Worm (Caenorhabditis elegans) whole organism, L1 larva: Measurements from ENCODE around the gene fbxa-218.

ENCODE experiments used
- C04F5.9 ChIP-seq: sonication (generic microtip); optimal IDR thresholded peaks from 2 replicates; lab custom pipeline; 2016; ENCODE audit warnings: missing genetic modification characterization, missing compliant biosample characterization
- C34B4.2 ChIP-seq: sonication (generic microtip); optimal IDR thresholded peaks from 2 replicates; lab custom pipeline; 2017; ENCODE audit warnings: mild to moderate bottlenecking, missing genetic modification characterization, missing compliant biosample characterization
- Y116A8C.19 ChIP-seq: sonication (generic microtip); optimal IDR thresholded peaks from 2 replicates; lab custom pipeline; 2016; ENCODE audit warnings: missing compliant biosample characterization, missing genetic modification characterization, borderline replicate concordance
- aha-1 ChIP-seq: fragments of 150-350 bp; optimal IDR thresholded peaks from 2 replicates; lab custom pipeline; 2014; ENCODE audit warnings: missing biosample characterization, missing genetic modification characterization
- alr-1 ChIP-seq: fragments of 200-800 bp; sonication (Bioruptor generic); optimal IDR thresholded peaks from 2 replicates; lab custom pipeline; 2018; ENCODE audit warnings: borderline replicate concordance, mild to moderate bottlenecking, missing genetic modification characterization, missing compliant biosample characterization
- ama-1 ChIP-seq: fragments of 150-350 bp; optimal IDR thresholded peaks from 2 replicates; lab custom pipeline; 2014
- ceh-8 ChIP-seq: fragments of 200-800 bp; sonication (Bioruptor generic); optimal IDR thresholded peaks from 2 replicates; lab custom pipeline; 2018; ENCODE audit warnings: mild to moderate bottlenecking, missing genetic modification characterization, moderate library complexity, missing compliant biosample characterization
- ceh-88 ChIP-seq: fragments of 200-800 bp; sonication (Bioruptor generic); IDR thresholded peaks from 2 replicates; pipeline ENCODE4 v1.3.6; 2022; ENCODE audit warnings: missing genetic modification characterization, missing compliant biosample characterization
- ceh-90 ChIP-seq: sonication (generic microtip); optimal IDR thresholded peaks from 2 replicates; lab custom pipeline; 2016; ENCODE audit warnings: missing genetic modification characterization, missing compliant biosample characterization
- ces-1 ChIP-seq: fragments of 150-350 bp; optimal IDR thresholded peaks from 2 replicates; lab custom pipeline; 2014; ENCODE audit warnings: missing biosample characterization, missing genetic modification reagents, missing genetic modification characterization
- dsc-1 ChIP-seq: sonication (generic microtip); optimal IDR thresholded peaks from 2 replicates; lab custom pipeline; 2016; ENCODE audit warnings: mild to moderate bottlenecking, missing genetic modification characterization, missing compliant biosample characterization
- efl-3 ChIP-seq: fragments of 200-800 bp; sonication (Bioruptor generic); optimal IDR thresholded peaks from 2 replicates; lab custom pipeline; 2018; ENCODE audit warnings: mild to moderate bottlenecking, missing genetic modification characterization, missing compliant biosample characterization
- egl-13 ChIP-seq: sonication (generic microtip); optimal IDR thresholded peaks from 2 replicates; lab custom pipeline; 2016; ENCODE audit warnings: missing genotype, missing genetic modification reagents, missing genetic modification characterization, missing compliant biosample characterization
- egl-27 ChIP-seq, 2 experiments: fragments of 150-350 bp in 1 of 2; sonication (generic microtip); optimal IDR thresholded peaks; 3 replicates each; lab custom pipeline; 2017 to 2018; ENCODE audit warnings: missing biosample characterization in 2 of 2, missing genetic modification characterization in 2 of 2, missing genetic modification reagents in 2 of 2
- elt-3 ChIP-seq, 6 experiments: fragments of 150-350 bp in 1 of 6; sonication (generic microtip); optimal IDR thresholded peaks; 2 replicates each; lab custom pipeline; 2017 to 2018; ENCODE audit warnings: missing biosample characterization in 6 of 6, missing genetic modification characterization in 6 of 6, inconsistent platforms in 1 of 6
- fkh-10 ChIP-seq: sonication (generic microtip); optimal IDR thresholded peaks from 2 replicates; lab custom pipeline; 2017; ENCODE audit warnings: missing biosample characterization, missing genetic modification reagents, missing genetic modification characterization
- fkh-4 ChIP-seq: sonication (generic microtip); optimal IDR thresholded peaks from 2 replicates; lab custom pipeline; 2016; ENCODE audit warnings: missing compliant biosample characterization, missing genetic modification characterization, borderline replicate concordance
- fos-1 ChIP-seq: fragments of 150-350 bp; optimal IDR thresholded peaks from 2 replicates; lab custom pipeline; 2014; ENCODE audit warnings: missing biosample characterization, missing genetic modification characterization
- grh-1 ChIP-seq: fragments of 200-800 bp; sonication (Bioruptor generic); IDR thresholded peaks from 2 replicates; pipeline ENCODE4 v1.3.6; 2022; ENCODE audit warnings: missing genetic modification reagents, missing genetic modification characterization, missing compliant biosample characterization
- hlh-4 ChIP-seq: sonication (generic microtip); optimal IDR thresholded peaks from 2 replicates; lab custom pipeline; 2016; ENCODE audit warnings: mild to moderate bottlenecking, missing genetic modification characterization, missing compliant biosample characterization
- hpl-2 ChIP-seq: fragments of 150-350 bp; optimal IDR thresholded peaks from 2 replicates; lab custom pipeline; 2014; ENCODE audit warnings: missing biosample characterization, missing genetic modification reagents, missing genetic modification characterization
- irx-1 ChIP-seq: sonication (generic microtip); optimal IDR thresholded peaks from 2 replicates; lab custom pipeline; 2016; ENCODE audit warnings: missing genetic modification characterization, missing compliant biosample characterization
- jun-1 ChIP-seq: fragments of 150-350 bp; optimal IDR thresholded peaks from 2 replicates; lab custom pipeline; 2014; ENCODE audit warnings: missing biosample characterization, missing genetic modification reagents, missing genetic modification characterization
- lin-13 ChIP-seq: fragments of 150-350 bp; optimal IDR thresholded peaks from 2 replicates; lab custom pipeline; 2014; ENCODE audit warnings: missing biosample characterization, missing genetic modification reagents, missing genetic modification characterization
- lin-14 ChIP-seq: fragments of 200-800 bp; sonication (Bioruptor generic); optimal IDR thresholded peaks from 2 replicates; lab custom pipeline; 2018; ENCODE audit warnings: mild to moderate bottlenecking, missing genetic modification characterization, moderate library complexity, missing compliant biosample characterization
- lin-15B ChIP-seq: fragments of 150-350 bp; sonication (generic microtip); optimal IDR thresholded peaks from 3 replicates; lab custom pipeline; 2014; ENCODE audit warnings: missing biosample characterization, missing genetic modification characterization
- lin-35 ChIP-seq, 2 experiments: fragments of 150-350 bp; optimal IDR thresholded peaks; 2 replicates each; lab custom pipeline; 2014; ENCODE audit warnings: missing biosample characterization in 2 of 2, missing genetic modification characterization in 2 of 2, missing genetic modification reagents in 2 of 2
- lir-3 ChIP-seq: sonication (generic microtip); optimal IDR thresholded peaks from 2 replicates; lab custom pipeline; 2016; ENCODE audit warnings: mild to moderate bottlenecking, missing genetic modification characterization, moderate library complexity, missing compliant biosample characterization; ENCODE audit not compliant: poor library complexity
- mdl-1 ChIP-seq, 2 experiments: fragments of 150-350 bp; optimal IDR thresholded peaks; 2 replicates each; lab custom pipeline; 2014 to 2017; ENCODE audit warnings: missing biosample characterization in 2 of 2, missing genetic modification characterization in 2 of 2, inconsistent platforms in 1 of 2
- mef-2 ChIP-seq: fragments of 150-350 bp; optimal IDR thresholded peaks from 2 replicates; lab custom pipeline; 2014; ENCODE audit warnings: missing biosample characterization, missing genetic modification characterization
- mep-1 ChIP-seq: fragments of 150-350 bp; optimal IDR thresholded peaks from 2 replicates; lab custom pipeline; 2014; ENCODE audit warnings: missing biosample characterization, missing genetic modification characterization
- nhr-11 ChIP-seq: fragments of 150-350 bp; optimal IDR thresholded peaks from 2 replicates; lab custom pipeline; 2014; ENCODE audit warnings: missing biosample characterization, missing genetic modification characterization
- nhr-19 ChIP-seq: fragments of 200-800 bp; sonication (Bioruptor generic); conservative IDR thresholded peaks from 2 replicates; pipeline ENCODE4 v1.3.6; 2022; ENCODE audit warnings: missing genetic modification characterization, missing compliant biosample characterization
- nhr-47 ChIP-seq: sonication (generic microtip); optimal IDR thresholded peaks from 2 replicates; lab custom pipeline; 2016; ENCODE audit warnings: mild to moderate bottlenecking, missing genetic modification characterization, moderate library complexity, missing compliant biosample characterization
- nhr-85 ChIP-seq: sonication (generic microtip); peaks from one replicate; lab custom pipeline; 2016; ENCODE audit warnings: missing genetic modification characterization, inconsistent platforms, missing compliant biosample characterization
- nhr-90 ChIP-seq: sonication (generic microtip); optimal IDR thresholded peaks from 2 replicates; lab custom pipeline; 2016; ENCODE audit warnings: mild to moderate bottlenecking, missing genetic modification characterization, missing compliant biosample characterization; ENCODE audit not compliant: poor library complexity
- pax-3 ChIP-seq: fragments of 200-800 bp; sonication (Bioruptor generic); optimal IDR thresholded peaks from 2 replicates; lab custom pipeline; 2018; ENCODE audit warnings: mild to moderate bottlenecking, missing genetic modification characterization, moderate library complexity, missing compliant biosample characterization
- rnt-1 ChIP-seq: sonication (generic microtip); optimal IDR thresholded peaks from 2 replicates; lab custom pipeline; 2016; ENCODE audit warnings: mild to moderate bottlenecking, missing genetic modification characterization, moderate library complexity, missing compliant biosample characterization
- skn-1 ChIP-seq: fragments of 150-350 bp; optimal IDR thresholded peaks from 2 replicates; lab custom pipeline; 2014; ENCODE audit warnings: missing biosample characterization, missing genetic modification characterization
- snpc-4 ChIP-seq: fragments of 150-350 bp; optimal IDR thresholded peaks from 2 replicates; lab custom pipeline; 2014; ENCODE audit warnings: missing biosample characterization, missing genetic modification characterization
- snu-23 ChIP-seq: sonication (generic microtip); optimal IDR thresholded peaks from 2 replicates; lab custom pipeline; 2016; ENCODE audit warnings: missing genetic modification characterization, missing compliant biosample characterization
- sox-4 ChIP-seq: sonication (generic microtip); optimal IDR thresholded peaks from 2 replicates; lab custom pipeline; 2016; ENCODE audit warnings: missing genetic modification characterization, missing compliant biosample characterization
- sup-37 ChIP-seq: fragments of 200-800 bp; sonication (Bioruptor generic); optimal IDR thresholded peaks from 2 replicates; lab custom pipeline; 2018; ENCODE audit warnings: mild to moderate bottlenecking, missing genetic modification characterization, missing compliant biosample characterization
- tbx-2 ChIP-seq: sonication (generic microtip); optimal IDR thresholded peaks from 2 replicates; lab custom pipeline; 2016; ENCODE audit warnings: missing genetic modification characterization, missing compliant biosample characterization
- unc-130 ChIP-seq: fragments of 150-350 bp; optimal IDR thresholded peaks from 2 replicates; lab custom pipeline; 2017; ENCODE audit warnings: missing biosample characterization, missing genetic modification characterization, inconsistent platforms
- unc-30 ChIP-seq: sonication (generic microtip); optimal IDR thresholded peaks from 2 replicates; lab custom pipeline; 2017; ENCODE audit warnings: missing biosample characterization, missing genetic modification characterization
- unc-62 ChIP-seq: fragments of 150-350 bp; optimal IDR thresholded peaks from 2 replicates; lab custom pipeline; 2014; ENCODE audit warnings: missing biosample characterization, missing genetic modification reagents, missing genetic modification characterization
- unc-86 ChIP-seq: sonication (generic microtip); optimal IDR thresholded peaks from 2 replicates; lab custom pipeline; 2016; ENCODE audit warnings: missing genetic modification characterization, missing compliant biosample characterization
- vab-15 ChIP-seq: sonication (generic microtip); optimal IDR thresholded peaks from 2 replicates; lab custom pipeline; 2017; ENCODE audit warnings: missing genotype, mild to moderate bottlenecking, missing genetic modification characterization, missing compliant biosample characterization
- xbp-1 ChIP-seq: sonication (generic microtip); optimal IDR thresholded peaks from 2 replicates; lab custom pipeline; 2016; ENCODE audit warnings: missing genetic modification characterization, missing compliant biosample characterization
- zag-1 ChIP-seq: fragments of 150-350 bp; optimal IDR thresholded peaks from 2 replicates; lab custom pipeline; 2014; ENCODE audit warnings: missing biosample characterization, missing genetic modification characterization
- zip-4 ChIP-seq: fragments of 200-800 bp; sonication (Bioruptor generic); optimal IDR thresholded peaks from 2 replicates; lab custom pipeline; 2018; ENCODE audit warnings: mild to moderate bottlenecking, missing genetic modification characterization, moderate library complexity, missing compliant biosample characterization
- ztf-11 ChIP-seq, 2 experiments: sonication (generic microtip); optimal IDR thresholded peaks; 2 replicates each; lab custom pipeline; 2016 to 2017; ENCODE audit warnings: missing genetic modification characterization in 2 of 2, missing biosample characterization in 1 of 2, missing compliant biosample characterization in 1 of 2
- ztf-4 ChIP-seq: fragments of 150-350 bp; optimal IDR thresholded peaks from 2 replicates; lab custom pipeline; 2014; ENCODE audit warnings: missing biosample characterization, missing genetic modification characterization

Gene fbxa-218

DNA sequence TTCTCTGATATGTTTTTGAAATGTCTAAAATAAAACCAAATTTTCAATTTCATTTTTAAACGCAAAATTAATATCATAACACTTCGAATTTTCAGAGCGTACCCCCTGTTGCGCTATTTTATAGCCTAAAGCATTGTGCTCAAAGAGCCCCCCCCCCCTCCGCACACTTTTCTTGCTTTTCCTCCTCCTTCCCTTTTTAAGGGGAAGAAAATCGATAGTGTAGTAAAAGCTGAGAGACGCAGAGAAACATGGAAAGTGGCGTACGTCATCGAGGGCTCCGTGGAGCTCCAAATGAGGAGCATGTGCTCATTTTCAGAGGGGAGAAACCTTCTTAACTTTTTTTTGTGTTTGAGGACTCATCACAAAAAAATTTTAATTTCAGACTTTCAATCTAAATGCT, 36.2 kb downstream of the fbxa-218 start, which contains the start of gene cccp-1 (continued):
- peak; percentile 8 for TF ChIP-seq dsc-1 (tag; lab: Kevin White, UChicago)
- TF ChIP-seq nhr-11 (tag; lab: Kevin White, UChicago), result no peak
- TF ChIP-seq ceh-88 (GFP tag; lab: Robert Waterston, UW), result no peak
- no peak for TF ChIP-seq vab-15 (tag; lab: Kevin White, UChicago)
- no peak for TF ChIP-seq alr-1 (tag; lab: Kevin White, UChicago)
- TF ChIP-seq egl-13, result no peak
- no peak for TF ChIP-seq hpl-2 (GFP tag; lab: Kevin White, UChicago)
- no peak for TF ChIP-seq skn-1 (tag; lab: Kevin White, UChicago)
- no peak for TF ChIP-seq jun-1 (tag; lab: Kevin White, UChicago)
- peak; percentile 53 for TF ChIP-seq unc-86 (tag; lab: Kevin White, UChicago)
- peak; percentile 8 for TF ChIP-seq tbx-2 (tag; lab: Kevin White, UChicago)
- no peak for TF ChIP-seq zag-1 (tag; lab: Kevin White, UChicago)
- no peak for TF ChIP-seq ceh-8 (GFP tag; lab: Kevin White, UChicago)
- TF ChIP-seq snpc-4 (tag; lab: Kevin White, UChicago), result no peak
- no peak for TF ChIP-seq egl-27 (tag; optimal IDR thresholded peaks at IDR 0.05; lab: Kevin White, UChicago)
- TF ChIP-seq fkh-10 (GFP tag; lab: Kevin White, UChicago), result peak; percentile 30
- peak; percentile 15 for TF ChIP-seq snu-23 (GFP tag; lab: Kevin White, UChicago)
- TF ChIP-seq sox-4 (tag; lab: Kevin White, UChicago), result no peak
- TF ChIP-seq lir-3, result no peak
- TF ChIP-seq grh-1 (GFP tag; lab: Robert Waterston, UW), result no peak
- TF ChIP-seq ces-1 (GFP tag; lab: Kevin White, UChicago), result no peak
- peak; percentile 58 for TF ChIP-seq nhr-47 (tag; lab: Kevin White, UChicago)
- TF ChIP-seq hlh-4 (tag; lab: Kevin White, UChicago), result no peak
- TF ChIP-seq nhr-90 (tag; lab: Kevin White, UChicago), result no peak
- no peak for TF ChIP-seq ama-1 (lab: Kevin White, UChicago)
- TF ChIP-seq fkh-4, result no peak
- no peak for TF ChIP-seq mef-2
- TF ChIP-seq nhr-19 (GFP tag; lab: Robert Waterston, UW), result no peak
- no peak for TF ChIP-seq sup-37 (GFP tag; lab: Kevin White, UChicago)
- no peak for TF ChIP-seq aha-1
- no peak for TF ChIP-seq Y116A8C.19
- peak; percentile 84 for TF ChIP-seq lin-14 (GFP tag; lab: Kevin White, UChicago)
- TF ChIP-seq unc-62 (GFP tag; lab: Kevin White, UChicago), result no peak
- TF ChIP-seq nhr-85 (tag; lab: Kevin White, UChicago), result no peak
- no peak for TF ChIP-seq elt-3 (tag; optimal IDR thresholded peaks at IDR 0.05; lab: Kevin White, UChicago)
- TF ChIP-seq xbp-1 (tag; lab: Kevin White, UChicago), result peak; percentile 0
- TF ChIP-seq lin-35 (GFP tag; optimal IDR thresholded peaks at IDR 0.05; lab: Kevin White, UChicago), result peak in 1 of 2 experiments; percentile 39
- TF ChIP-seq pax-3 (tag; lab: Kevin White, UChicago), result no peak
- TF ChIP-seq zip-4, result no peak
- no peak for TF ChIP-seq irx-1
- peak in 1 of 2 experiments; percentile 6 for TF ChIP-seq mdl-1 (tag; optimal IDR thresholded peaks at IDR 0.05; lab: Kevin White, UChicago)
- TF ChIP-seq unc-130 (tag; lab: Kevin White, UChicago), result no peak
- peak; percentile 42 for TF ChIP-seq mep-1 (tag; lab: Kevin White, UChicago)
- no peak for TF ChIP-seq ztf-4 (tag; lab: Kevin White, UChicago)
- TF ChIP-seq rnt-1 (tag; lab: Kevin White, UChicago), result no peak
- TF ChIP-seq efl-3 (GFP tag; lab: Kevin White, UChicago), result no peak
- TF ChIP-seq C34B4.2, result no peak
- no peak for TF ChIP-seq ceh-90 (tag; lab: Kevin White, UChicago)
- no peak for TF ChIP-seq unc-30 (tag; lab: Kevin White, UChicago)
- TF ChIP-seq fos-1 (tag; lab: Kevin White, UChicago), result no peak
- no peak for TF ChIP-seq lin-13 (GFP tag; lab: Kevin White, UChicago)
- TF ChIP-seq C04F5.9 (tag; lab: Kevin White, UChicago), result no peak
- TF ChIP-seq ztf-11 (tag; optimal IDR thresholded peaks at IDR 0.05; lab: Kevin White, UChicago), result no peak
- no peak for TF ChIP-seq lin-15B (tag; lab: Kevin White, UChicago)
